Fruit fly (Drosophila melanogaster): Measurements from ENCODE around the gene CG4935.

CG4935 gene

dm6 chr2L:16299466-16300311, 37.7 kb downstream of the CG4935 start, which contains the start of the genes heix and CG17328 (continued):
- TF ChIP-seq unpg (GFP tag; optimal IDR thresholded peaks at IDR 0.05) (peak; percentile 68), CG9817 (tag; optimal IDR thresholded peaks at IDR 0.05) (peak; percentile 79), Doc2 (GFP tag; IDR thresholded peaks at IDR 0.05) (no peak), E2f2 (GFP tag; IDR thresholded peaks at IDR 0.05) (peak; percentile 48), CG7556 (GFP tag; optimal IDR thresholded peaks at IDR 0.05) (peak; percentile 72), tll (GFP tag; optimal IDR thresholded peaks at IDR 0.05) (peak in 1 of 2 experiments; percentile 50), CoRest (tag; optimal IDR thresholded peaks at IDR 0.05) (peak; percentile 85), CG15011 (GFP tag; optimal IDR thresholded peaks at IDR 0.05) (no peak), CG2889 (GFP tag; IDR thresholded peaks at IDR 0.05) (no peak), ap (GFP tag; IDR thresholded peaks at IDR 0.05) (no peak), CG11456 (GFP tag; IDR thresholded peaks at IDR 0.05) (peak; percentile 65; the same call in 1 of the 3 replicates), emc (GFP tag; optimal IDR thresholded peaks at IDR 0.05) (peak; percentile 13), twi (tag; optimal IDR thresholded peaks at IDR 0.05) (peak; percentile 49), Ptx1 (GFP tag; IDR thresholded peaks at IDR 0.05) (peak; percentile 81), Dip2 (GFP tag; IDR thresholded peaks at IDR 0.05) (no peak), CG8388 (GFP tag; optimal IDR thresholded peaks at IDR 0.05) (peak; percentile 43), row (GFP tag; IDR thresholded peaks at IDR 0.05) (peak; percentile 89), CG16863 (GFP tag; optimal IDR thresholded peaks at IDR 0.05) (peak; percentile 49), caup (GFP tag; optimal IDR thresholded peaks at IDR 0.05; ENCODE audit: severe bottlenecking) (peak; percentile 64), Side (GFP tag; optimal IDR thresholded peaks at IDR 0.05) (peak; percentile 32), CG10366 (GFP tag; IDR thresholded peaks at IDR 0.05) (peak; percentile 70; the same call in 1 of the 2 replicates), CG16815 (GFP tag; optimal IDR thresholded peaks at IDR 0.05) (peak; percentile 67), stwl (tag; optimal IDR thresholded peaks at IDR 0.05) (peak; percentile 46), sob (GFP tag; IDR thresholded peaks at IDR 0.05) (peak; percentile 68), klu (GFP tag; IDR thresholded peaks at IDR 0.05) (no peak; the same call in 1 of the 2 replicates), CG18011 (GFP tag; optimal IDR thresholded peaks at IDR 0.05) (peak; percentile 24), CG15696 (tag; optimal IDR thresholded peaks at IDR 0.05) (peak; percentile 72), CG6683 (GFP tag; optimal IDR thresholded peaks at IDR 0.05) (no peak), amos (GFP tag; IDR thresholded peaks at IDR 0.05; ENCODE audit: partially characterized antibody) (no peak), CG12071 (GFP tag; optimal IDR thresholded peaks at IDR 0.05) (no peak), Max (GFP tag; optimal IDR thresholded peaks at IDR 0.05) (peak; percentile 60), Oaz (GFP tag; IDR thresholded peaks at IDR 0.05) (peak; percentile 17; the same call in 1 of the 2 replicates), CG31224 (GFP tag; IDR thresholded peaks at IDR 0.05) (peak; percentile 44; the same call in 1 of the 2 replicates), disco-r (GFP tag; optimal IDR thresholded peaks at IDR 0.05) (peak; percentile 16), CG18599 (GFP tag; optimal IDR thresholded peaks at IDR 0.05) (peak; percentile 72), CG12769 (tag; optimal IDR thresholded peaks at IDR 0.05) (peak; percentile 96), hbn (GFP tag; IDR thresholded peaks at IDR 0.05; ENCODE audit: partially characterized antibody) (peak; percentile 25; the same call in 1 of the 2 replicates), sisA (GFP tag; IDR thresholded peaks at IDR 0.05) (peak; percentile 80), Dfd (GFP tag; optimal IDR thresholded peaks at IDR 0.05) (no peak), ssp (GFP tag; IDR thresholded peaks at IDR 0.05) (peak; percentile 43), lola (GFP tag; optimal IDR thresholded peaks at IDR 0.05) (peak in 1 of 3 experiments; percentile 70), H15 (GFP tag; IDR thresholded peaks at IDR 0.05) (peak; percentile 70; the same call in 2 of the 3 replicates), Camta (GFP tag; optimal IDR thresholded peaks at IDR 0.05) (peak; percentile 49), fru (optimal IDR thresholded peaks at IDR 0.05) (no peak), kah (GFP tag; optimal IDR thresholded peaks at IDR 0.05) (peak; percentile 93), CG4282 (GFP tag; optimal IDR thresholded peaks at IDR 0.05) (no peak), cad (GFP tag; optimal IDR thresholded peaks at IDR 0.05) (no peak), CG10959 (GFP tag; IDR thresholded peaks at IDR 0.05) (no peak), CTCF (GFP tag; optimal IDR thresholded peaks at IDR 0.05) (no peak)
